Fruit fly (Drosophila melanogaster) whole organism, prepupa: ENCODE results near the gene CG33791.
A peak's percentile ranks its signal among the peaks of the same experiment; 100 is the strongest.

Experiments
- Blimp-1 ChIP-seq: fragments of 200-800 bp; sonication (Bioruptor generic); optimal IDR thresholded peaks from 3 replicates; lab custom pipeline; 2017; ENCODE audit warnings: missing biosample characterization, missing genetic modification characterization, mild to moderate bottlenecking, moderate library complexity, missing genetic modification reagents
- CG10631 ChIP-seq: fragments of 200-800 bp; sonication (Bioruptor generic); optimal IDR thresholded peaks from 2 replicates; lab custom pipeline; 2016; ENCODE audit warnings: missing biosample characterization, missing genetic modification characterization
- CG10669 ChIP-seq: fragments of 200-800 bp; sonication (Bioruptor generic); optimal IDR thresholded peaks from 3 replicates; lab custom pipeline; 2018; ENCODE audit warnings: missing biosample characterization, mild to moderate bottlenecking, missing genetic modification characterization, moderate library complexity
- CG11294 ChIP-seq: fragments of 200-800 bp; sonication (Bioruptor generic); IDR thresholded peaks from 2 replicates; pipeline ENCODE4 v1.3.6; 2022; ENCODE audit warnings: missing biosample characterization, missing genetic modification characterization
- CG11762 ChIP-seq: fragments of 200-800 bp; sonication (Bioruptor generic); optimal IDR thresholded peaks from 3 replicates; lab custom pipeline; 2016; ENCODE audit warnings: missing biosample characterization, missing genetic modification characterization; ENCODE audit not compliant: insufficient read depth
- CG11902 ChIP-seq: fragments of 200-800 bp; sonication (Bioruptor generic); optimal IDR thresholded peaks from 3 replicates; lab custom pipeline; 2016; ENCODE audit warnings: missing biosample characterization, missing genetic modification characterization
- CG15336 ChIP-seq: fragments of 200-800 bp; sonication (Bioruptor generic); IDR thresholded peaks from 2 replicates; pipeline ENCODE4 v1.3.6; 2022; ENCODE audit warnings: missing biosample characterization, missing genetic modification characterization
- CG1621 ChIP-seq: fragments of 200-800 bp; sonication (Bioruptor generic); optimal IDR thresholded peaks from 3 replicates; lab custom pipeline; 2018; ENCODE audit warnings: missing biosample characterization, mild to moderate bottlenecking, missing genetic modification characterization
- CG16779 ChIP-seq: fragments of 200-800 bp; sonication (Bioruptor generic); optimal IDR thresholded peaks from 3 replicates; lab custom pipeline; 2017; ENCODE audit warnings: missing biosample characterization, mild to moderate bottlenecking, missing genetic modification characterization
- CG32006 ChIP-seq: fragments of 200-800 bp; sonication (Bioruptor generic); optimal IDR thresholded peaks from 3 replicates; lab custom pipeline; 2017; ENCODE audit warnings: missing biosample characterization, mild to moderate bottlenecking, missing genetic modification characterization
- CG34406 ChIP-seq: fragments of 200-800 bp; sonication (Bioruptor generic); optimal IDR thresholded peaks from 3 replicates; lab custom pipeline; 2016; ENCODE audit warnings: missing biosample characterization, missing genetic modification characterization
- CG3919 ChIP-seq: fragments of 200-800 bp; sonication (Bioruptor generic); optimal IDR thresholded peaks from 3 replicates; lab custom pipeline; 2016; ENCODE audit warnings: missing biosample characterization, missing genetic modification characterization
- CG4318 ChIP-seq: fragments of 200-800 bp; sonication (Bioruptor generic); optimal IDR thresholded peaks from 3 replicates; lab custom pipeline; 2017; ENCODE audit warnings: missing biosample characterization, mild to moderate bottlenecking, missing genetic modification characterization
- CG6163 ChIP-seq: fragments of 200-800 bp; sonication (Bioruptor generic); IDR thresholded peaks from 3 replicates; pipeline ENCODE4 v1.3.6; 2022; ENCODE audit warnings: missing biosample characterization, missing genetic modification characterization
- CG6276 ChIP-seq: fragments of 200-800 bp; sonication (Bioruptor generic); optimal IDR thresholded peaks from 2 replicates; lab custom pipeline; 2017; ENCODE audit warnings: missing biosample characterization, mild to moderate bottlenecking, missing genetic modification characterization
- CG6792 ChIP-seq: fragments of 200-800 bp; sonication (Bioruptor generic); optimal IDR thresholded peaks from 3 replicates; lab custom pipeline; 2016; ENCODE audit warnings: missing biosample characterization, missing genetic modification characterization
- CG6808 ChIP-seq: fragments of 200-800 bp; sonication (Bioruptor generic); optimal IDR thresholded peaks from 3 replicates; lab custom pipeline; 2017; ENCODE audit warnings: missing biosample characterization, missing genetic modification characterization, mild to moderate bottlenecking, moderate library complexity, missing genetic modification reagents
- CG6854 ChIP-seq: fragments of 200-800 bp; sonication (Bioruptor generic); optimal IDR thresholded peaks from 2 replicates; lab custom pipeline; 2017; ENCODE audit warnings: missing biosample characterization, mild to moderate bottlenecking, missing genetic modification characterization
- CG7368 ChIP-seq: fragments of 200-800 bp; sonication (Bioruptor generic); optimal IDR thresholded peaks from 3 replicates; lab custom pipeline; 2016; ENCODE audit warnings: missing biosample characterization, missing genetic modification characterization
- CG8119 ChIP-seq: fragments of 200-800 bp; sonication (Bioruptor generic); IDR thresholded peaks from 3 replicates; pipeline ENCODE4 v1.3.6; 2022; ENCODE audit warnings: missing biosample characterization, missing genetic modification characterization
- CG8632 ChIP-seq: fragments of 200-800 bp; sonication (Bioruptor generic); optimal IDR thresholded peaks from 3 replicates; lab custom pipeline; 2016; ENCODE audit warnings: missing biosample characterization, missing genetic modification characterization
- CG9139 ChIP-seq: fragments of 200-800 bp; sonication (Bioruptor generic); optimal IDR thresholded peaks from 3 replicates; lab custom pipeline; 2017; ENCODE audit warnings: missing biosample characterization, mild to moderate bottlenecking, missing genetic modification characterization
- Eip75B ChIP-seq: fragments of 200-800 bp; sonication (Bioruptor generic); optimal IDR thresholded peaks from 3 replicates; lab custom pipeline; 2016; ENCODE audit warnings: missing biosample characterization, missing genetic modification characterization
- Eip78C ChIP-seq: fragments of 200-800 bp; sonication (Bioruptor generic); peaks from one replicate; lab custom pipeline; 2016; ENCODE audit warnings: missing biosample characterization, missing genetic modification characterization
- Eip93F ChIP-seq: fragments of 200-800 bp; sonication (Bioruptor generic); optimal IDR thresholded peaks from 2 replicates; lab custom pipeline; 2016; ENCODE audit warnings: missing biosample characterization, mild to moderate bottlenecking, missing genetic modification characterization
- Ets96B ChIP-seq: fragments of 200-800 bp; optimal IDR thresholded peaks from 2 replicates; lab custom pipeline; 2019; ENCODE audit warnings: missing biosample characterization, mild to moderate bottlenecking, missing genetic modification characterization, moderate library complexity
- Gug ChIP-seq: fragments of 200-800 bp; sonication (Bioruptor generic); IDR thresholded peaks from 2 replicates; pipeline ENCODE4 v1.3.6; 2022; ENCODE audit warnings: missing biosample characterization, missing genetic modification characterization
- Hr38 ChIP-seq: sonication (Bioruptor generic); optimal IDR thresholded peaks from 2 replicates; lab custom pipeline; 2016; ENCODE audit warnings: missing biosample characterization, missing genetic modification characterization
- Hr39 ChIP-seq: fragments of 200-800 bp; sonication (Bioruptor generic); optimal IDR thresholded peaks from 2 replicates; lab custom pipeline; 2016; ENCODE audit warnings: missing biosample characterization, missing genetic modification characterization
- Hr4 ChIP-seq: fragments of 200-800 bp; sonication (Bioruptor generic); optimal IDR thresholded peaks from 3 replicates; lab custom pipeline; 2016; ENCODE audit warnings: missing biosample characterization, missing genetic modification characterization
- Lpt ChIP-seq: fragments of 200-800 bp; sonication (Bioruptor generic); optimal IDR thresholded peaks from 3 replicates; lab custom pipeline; 2016; ENCODE audit warnings: missing biosample characterization, missing genetic modification characterization
- Met ChIP-seq: fragments of 200-800 bp; sonication (Bioruptor generic); optimal IDR thresholded peaks from 3 replicates; lab custom pipeline; 2016; ENCODE audit warnings: missing biosample characterization, missing genetic modification characterization
- OdsH ChIP-seq: fragments of 200-800 bp; sonication (Bioruptor generic); optimal IDR thresholded peaks from 3 replicates; lab custom pipeline; 2016; ENCODE audit warnings: missing biosample characterization, missing genetic modification characterization
- Smox ChIP-seq: fragments of 200-800 bp; sonication (Bioruptor generic); optimal IDR thresholded peaks from 3 replicates; lab custom pipeline; 2016; ENCODE audit warnings: missing biosample characterization, missing genetic modification characterization
- Sox102F ChIP-seq: fragments of 200-800 bp; sonication (Bioruptor generic); optimal IDR thresholded peaks from 2 replicates; lab custom pipeline; 2016; ENCODE audit warnings: missing biosample characterization, mild to moderate bottlenecking, missing genetic modification characterization
- Sox15 ChIP-seq: fragments of 200-800 bp; sonication (Bioruptor generic); optimal IDR thresholded peaks from 3 replicates; lab custom pipeline; 2016; ENCODE audit warnings: missing biosample characterization, missing genetic modification characterization
- achi ChIP-seq: fragments of 200-800 bp; sonication (Bioruptor generic); optimal IDR thresholded peaks from 3 replicates; lab custom pipeline; 2016; ENCODE audit warnings: missing biosample characterization, missing genetic modification characterization
- acj6 ChIP-seq: fragments of 200-800 bp; sonication (Bioruptor generic); optimal IDR thresholded peaks from 3 replicates; lab custom pipeline; 2016; ENCODE audit warnings: missing biosample characterization, missing genetic modification characterization
- cyc ChIP-seq: fragments of 200-800 bp; sonication (Bioruptor generic); optimal IDR thresholded peaks from 3 replicates; lab custom pipeline; 2016; ENCODE audit warnings: missing biosample characterization, missing genetic modification characterization
- dac ChIP-seq: fragments of 200-800 bp; sonication (Bioruptor generic); optimal IDR thresholded peaks from 2 replicates; lab custom pipeline; 2017; ENCODE audit warnings: missing biosample characterization, mild to moderate bottlenecking, missing genetic modification characterization
- dsx ChIP-seq: fragments of 200-800 bp; optimal IDR thresholded peaks from 3 replicates; lab custom pipeline; 2019; ENCODE audit warnings: missing biosample characterization, mild to moderate bottlenecking, missing genetic modification characterization, moderate library complexity; ENCODE audit not compliant: poor library complexity, severe bottlenecking
- esn ChIP-seq: fragments of 200-800 bp; sonication (Bioruptor generic); optimal IDR thresholded peaks from 2 replicates; lab custom pipeline; 2016; ENCODE audit warnings: missing biosample characterization, mild to moderate bottlenecking, missing genetic modification characterization, moderate library complexity
- fd59A ChIP-seq: fragments of 200-800 bp; sonication (Bioruptor generic); optimal IDR thresholded peaks from 2 replicates; lab custom pipeline; 2017; ENCODE audit warnings: missing biosample characterization, mild to moderate bottlenecking, missing genetic modification characterization, missing genetic modification reagents
- fd85E ChIP-seq: fragments of 200-800 bp; sonication (Bioruptor generic); optimal IDR thresholded peaks from 3 replicates; lab custom pipeline; 2016; ENCODE audit warnings: missing biosample characterization, missing genetic modification characterization
- fkh ChIP-seq: fragments of 200-800 bp; sonication (Bioruptor generic); optimal IDR thresholded peaks from 3 replicates; lab custom pipeline; 2017; ENCODE audit warnings: missing biosample characterization, mild to moderate bottlenecking, missing genetic modification characterization, moderate library complexity
- lz ChIP-seq: fragments of 200-800 bp; sonication (Bioruptor generic); optimal IDR thresholded peaks from 3 replicates; lab custom pipeline; 2016; ENCODE audit warnings: missing biosample characterization, missing genetic modification characterization
- pdm3 ChIP-seq: fragments of 200-800 bp; sonication (Bioruptor generic); optimal IDR thresholded peaks from 3 replicates; lab custom pipeline; 2016; ENCODE audit warnings: missing biosample characterization, missing genetic modification characterization
- spab ChIP-seq: fragments of 200-800 bp; sonication (Bioruptor generic); optimal IDR thresholded peaks from 2 replicates; lab custom pipeline; 2017; ENCODE audit warnings: missing biosample characterization, mild to moderate bottlenecking, missing genetic modification characterization, missing genetic modification reagents
- ss ChIP-seq, 2 experiments: fragments of 200-800 bp; sonication (Bioruptor generic); optimal IDR thresholded peaks; 2 replicates in 1 of 2; 3 replicates in 1 of 2; lab custom pipeline; 2017 to 2018; ENCODE audit warnings: mild to moderate bottlenecking in 2 of 2, missing biosample characterization in 2 of 2, missing genetic modification characterization in 2 of 2, moderate library complexity in 1 of 2
- svp ChIP-seq: fragments of 200-800 bp; sonication (Bioruptor generic); peaks from one replicate; lab custom pipeline; 2016; ENCODE audit warnings: missing biosample characterization, missing genetic modification characterization
- topi ChIP-seq: fragments of 200-800 bp; sonication (Bioruptor generic); optimal IDR thresholded peaks from 3 replicates; lab custom pipeline; 2016; ENCODE audit warnings: missing biosample characterization, missing genetic modification characterization
- vri ChIP-seq: fragments of 200-800 bp; sonication (Bioruptor generic); optimal IDR thresholded peaks from 3 replicates; lab custom pipeline; 2016; ENCODE audit warnings: missing biosample characterization, mild to moderate bottlenecking, missing genetic modification characterization

The CG33791 gene

dm6 chr3L:1652700-1653200 is 50.0 kb downstream of the CG33791 start, which contains the start of the genes CG7970 and Vta1:
CG7970 (plus strand) TSS chr3L:1652750.
Vta1 (minus strand) TSS chr3L:1652900.
- TF ChIP-seq CG10631 (GFP tag; lab: Kevin White, UChicago) (no peak), Eip78C (GFP tag; lab: Kevin White, UChicago) (no peak), ss (GFP tag; optimal IDR thresholded peaks at IDR 0.05; lab: Kevin White, UChicago) (no peak), Ets96B (no peak), CG3919 (no peak), Met (GFP tag; lab: Kevin White, UChicago) (no peak), esn (GFP tag; lab: Kevin White, UChicago) (no peak), Blimp-1 (no peak), CG6854 (GFP tag; lab: Kevin White, UChicago) (peak; percentile 79), Lpt (peak; percentile 42), pdm3 (GFP tag; lab: Kevin White, UChicago) (no peak), Smox (GFP tag; lab: Kevin White, UChicago) (no peak), CG6276 (GFP tag; lab: Kevin White, UChicago) (peak; percentile 90), Sox102F (GFP tag; lab: Kevin White, UChicago) (no peak), spab (GFP tag; lab: Kevin White, UChicago) (peak; percentile 75), CG11902 (GFP tag; lab: Kevin White, UChicago) (no peak), CG6808 (peak; percentile 83), CG8632 (GFP tag; lab: Kevin White, UChicago) (no peak), Gug (GFP tag; lab: Robert Waterston, UW) (peak; percentile 13; the same call in 1 of the 2 replicates), CG16779 (tag; lab: Kevin White, UChicago) (peak; percentile 75), fd59A (GFP tag; lab: Kevin White, UChicago) (no peak), CG10669 (GFP tag; lab: Kevin White, UChicago) (no peak), fd85E (no peak), achi (GFP tag; lab: Kevin White, UChicago) (no peak), Hr39 (GFP tag; lab: Kevin White, UChicago) (no peak), CG34406 (no peak), CG11294 (GFP tag; lab: Robert Waterston, UW) (no peak), lz (GFP tag; lab: Kevin White, UChicago) (no peak), acj6 (no peak), CG11762 (GFP tag; lab: Kevin White, UChicago) (peak; percentile 21), Eip75B (GFP tag; lab: Kevin White, UChicago) (no peak), OdsH (GFP tag; lab: Kevin White, UChicago) (no peak), CG6792 (GFP tag; lab: Kevin White, UChicago) (no peak), Hr38 (GFP tag; lab: Kevin White, UChicago) (no peak), Eip93F (GFP tag; lab: Kevin White, UChicago) (no peak), CG9139 (GFP tag; lab: Kevin White, UChicago) (peak; percentile 87), CG4318 (no peak), CG7368 (GFP tag; lab: Kevin White, UChicago) (peak; percentile 9), CG8119 (GFP tag; lab: Robert Waterston, UW) (peak; percentile 55), cyc (no peak), fkh (no peak), CG15336 (peak; percentile 43; the same call in 1 of the 2 replicates), CG32006 (GFP tag; lab: Kevin White, UChicago) (no peak), Hr4 (GFP tag; lab: Kevin White, UChicago) (no peak), CG6163 (GFP tag; lab: Robert Waterston, UW) (peak; percentile 35; the same call in 1 of the 3 replicates), Sox15 (GFP tag; lab: Kevin White, UChicago) (no peak), CG1621 (tag; lab: Kevin White, UChicago) (peak; percentile 80), svp (GFP tag; lab: Kevin White, UChicago) (peak; percentile 94), vri (GFP tag; lab: Kevin White, UChicago) (no peak), dac (GFP tag; lab: Kevin White, UChicago) (no peak), dsx (GFP tag; lab: Kevin White, UChicago) (no peak), topi (no peak)
